Fruit fly (Drosophila melanogaster): ENCODE results near the gene Nemp.

DNA sequence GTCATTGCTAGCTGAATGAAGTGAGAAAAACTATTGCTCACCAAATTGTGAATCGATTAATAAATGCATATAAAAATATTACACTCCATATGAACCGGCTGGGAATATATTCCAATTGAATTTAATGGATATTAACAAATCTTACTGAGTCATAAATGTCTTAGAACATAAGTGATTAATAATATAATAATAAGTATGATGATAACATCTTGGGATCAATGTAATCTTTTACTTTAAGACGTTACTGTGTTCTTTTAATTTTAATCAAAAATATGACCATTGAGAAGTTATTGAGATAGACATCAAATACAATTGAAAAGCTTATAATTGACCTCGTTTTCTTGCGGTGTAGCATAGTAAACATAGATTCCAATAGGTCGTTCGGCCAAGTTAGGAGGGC is 37.5 kb upstream of the Nemp start:
- TF ChIP-seq dysf (GFP tag; IDR thresholded peaks at IDR 0.05) (no peak), CG10565 (GFP tag; optimal IDR thresholded peaks at IDR 0.05) (no peak), onecut (GFP tag; IDR thresholded peaks at IDR 0.05) (no peak), H2.0 (GFP tag; IDR thresholded peaks at IDR 0.05) (no peak), stwl (tag; optimal IDR thresholded peaks at IDR 0.05) (no peak), tgo (GFP tag; IDR thresholded peaks at IDR 0.05) (no peak), Ravus (GFP tag; IDR thresholded peaks at IDR 0.05) (no peak), CG12769 (tag; optimal IDR thresholded peaks at IDR 0.05) (no peak), CG17385 (GFP tag; optimal IDR thresholded peaks at IDR 0.05) (peak; percentile 39), CG17186 (GFP tag; optimal IDR thresholded peaks at IDR 0.05) (no peak), danr (GFP tag; IDR thresholded peaks at IDR 0.05) (no peak), HmgZ (tag; optimal IDR thresholded peaks at IDR 0.05) (peak; percentile 3), nom (GFP tag; optimal IDR thresholded peaks at IDR 0.05) (no peak), h (optimal IDR thresholded peaks at IDR 0.05) (no peak)

Data from whole organism, embryonic.